Worm (Caenorhabditis elegans) whole organism, early embryonic: ENCODE measurements around the gene lov-1.

Experiments
- aly-1 ChIP-seq: sonication (generic microtip); optimal IDR thresholded peaks from 2 replicates; lab custom pipeline; 2016; ENCODE audit warnings: missing genetic modification characterization, missing compliant biosample characterization
- ama-1 ChIP-seq: fragments of 150-350 bp; optimal IDR thresholded peaks from 2 replicates; lab custom pipeline; 2014
- ceh-36 ChIP-seq: sonication (generic microtip); optimal IDR thresholded peaks from 2 replicates; lab custom pipeline; 2016; ENCODE audit warnings: missing genetic modification characterization, inconsistent platforms, missing compliant biosample characterization
- flt-1 ChIP-seq: fragments of 200-800 bp; sonication (Bioruptor generic); IDR thresholded peaks from 2 replicates; pipeline ENCODE4 v1.3.6; 2022; ENCODE audit warnings: missing genetic modification characterization, missing compliant biosample characterization
- hmg-4 ChIP-seq: fragments of 200-800 bp; sonication (Bioruptor generic); optimal IDR thresholded peaks from 2 replicates; lab custom pipeline; 2018; ENCODE audit warnings: mild to moderate bottlenecking, missing genetic modification characterization, missing compliant biosample characterization
- hnd-1 ChIP-seq: sonication (generic microtip); optimal IDR thresholded peaks from 2 replicates; lab custom pipeline; 2016; ENCODE audit warnings: missing genetic modification characterization, missing compliant biosample characterization

DNA sequence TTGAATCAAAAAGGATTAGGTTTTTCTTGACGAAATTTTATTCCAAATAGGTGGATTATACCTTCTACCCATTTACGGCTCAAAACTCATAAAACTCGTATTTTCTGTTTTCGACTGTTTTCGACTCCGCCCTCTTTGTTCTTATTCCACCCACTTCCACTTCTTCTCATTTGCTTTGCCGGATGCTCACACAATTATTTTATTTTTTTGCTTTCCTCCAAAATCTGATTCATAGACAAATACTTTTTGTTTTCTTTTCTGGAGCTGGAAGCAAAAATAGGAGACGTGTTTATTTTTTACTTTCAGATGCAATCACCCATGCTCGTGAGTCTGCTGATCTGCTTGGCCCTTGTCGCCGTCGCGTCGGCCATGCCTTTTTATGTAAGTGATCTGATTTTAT, 33.5 kb upstream of the lov-1 start, which contains the start of gene nlp-63:
- TF ChIP-seq ceh-36 (tag; lab: Kevin White, UChicago) (no peak), ama-1 (no peak), aly-1 (tag; lab: Kevin White, UChicago) (no peak), flt-1 (GFP tag; lab: Robert Waterston, UW) (no peak), hnd-1 (tag; lab: Kevin White, UChicago) (no peak), hmg-4 (GFP tag; lab: Kevin White, UChicago) (no peak)
